Worm (Caenorhabditis elegans): Measurements from ENCODE around the gene F39G3.2.

DNA sequence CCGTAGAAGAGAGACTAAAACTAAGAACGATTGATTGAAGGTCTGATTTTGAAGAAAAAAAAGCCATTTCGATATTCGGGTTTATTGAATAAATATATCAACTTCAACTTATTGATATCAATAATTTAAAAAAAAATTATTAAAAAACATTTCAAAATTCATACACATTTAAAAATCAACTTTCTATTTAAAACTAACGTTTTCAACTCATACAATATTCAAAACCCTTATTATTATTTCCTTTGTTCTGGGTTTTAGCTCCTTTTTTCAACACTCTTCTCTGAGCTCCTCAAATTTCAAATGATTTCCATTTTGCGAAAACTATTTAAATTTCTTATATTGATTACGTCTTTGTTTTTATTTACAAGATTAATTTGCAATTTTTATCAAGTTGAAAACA, 7.6 kb downstream of the F39G3.2 start, which contains the start of gene C18G1.7:
- TF ChIP-seq dve-1 (tag; optimal IDR thresholded peaks at IDR 0.05) (no peak), sox-2 (GFP tag; IDR thresholded peaks at IDR 0.05) (no peak), F13H6.1 (tag; optimal IDR thresholded peaks at IDR 0.05) (no peak), rnt-1 (tag; optimal IDR thresholded peaks at IDR 0.05) (no peak), hlh-13 (GFP tag; optimal IDR thresholded peaks at IDR 0.05) (no peak), zip-5 (tag; optimal IDR thresholded peaks at IDR 0.05) (no peak), T23F11.4 (GFP tag; optimal IDR thresholded peaks at IDR 0.05) (no peak)
